Fruit fly (Drosophila melanogaster) whole organism, embryonic: ENCODE results near the gene CG10663.
A peak's percentile ranks its signal among the peaks of the same experiment; 100 is the strongest.

Experiments used
- Adf1 ChIP-seq: fragments of 200-800 bp; sonication (Bioruptor generic); IDR thresholded peaks from 2 replicates; pipeline ENCODE4 v1.3.6; 2022; ENCODE audit warnings: missing biosample characterization, missing genetic modification characterization
- Antp ChIP-seq: fragments of 200-800 bp; sonication (Bioruptor generic); optimal IDR thresholded peaks from 3 replicates; lab custom pipeline; 2016; ENCODE audit warnings: missing biosample characterization, missing genetic modification characterization
- CG11093 ChIP-seq: fragments of 200-800 bp; sonication (Bioruptor generic); IDR thresholded peaks from 3 replicates; pipeline ENCODE4 v1.3.6; 2022; ENCODE audit warnings: missing biosample characterization, missing genetic modification characterization
- CG11696 ChIP-seq: fragments of 200-800 bp; sonication (Bioruptor generic); IDR thresholded peaks from 2 replicates; pipeline ENCODE4 v1.3.6; 2022; ENCODE audit warnings: missing biosample characterization, missing genetic modification characterization
- CG11723 ChIP-seq: fragments of 200-800 bp; sonication (Bioruptor generic); optimal IDR thresholded peaks from 2 replicates; lab custom pipeline; 2017; ENCODE audit warnings: missing biosample characterization, mild to moderate bottlenecking, missing genetic modification characterization
- CG12071 ChIP-seq: fragments of 200-800 bp; sonication (Bioruptor generic); optimal IDR thresholded peaks from 3 replicates; lab custom pipeline; 2018; ENCODE audit warnings: missing biosample characterization, mild to moderate bottlenecking, missing genetic modification characterization
- CG12219 ChIP-seq: fragments of 200-800 bp; sonication (Bioruptor generic); optimal IDR thresholded peaks from 3 replicates; lab custom pipeline; 2018; ENCODE audit warnings: missing biosample characterization, mild to moderate bottlenecking, missing genetic modification characterization
- CG12659 ChIP-seq: fragments of 200-800 bp; sonication (Bioruptor generic); optimal IDR thresholded peaks from 3 replicates; lab custom pipeline; 2017; ENCODE audit warnings: mild to moderate bottlenecking, missing biosample characterization, missing genetic modification reagents, missing genetic modification characterization
- CG13775 ChIP-seq: fragments of 200-800 bp; sonication (Bioruptor generic); optimal IDR thresholded peaks from 3 replicates; lab custom pipeline; 2017; ENCODE audit warnings: missing biosample characterization, mild to moderate bottlenecking, missing genetic modification characterization
- CG15514 ChIP-seq: fragments of 200-800 bp; sonication (Bioruptor generic); optimal IDR thresholded peaks from 3 replicates; lab custom pipeline; 2017; ENCODE audit warnings: missing biosample characterization, missing genetic modification characterization, mild to moderate bottlenecking, moderate library complexity, missing genetic modification reagents
- CG17328 ChIP-seq: fragments of 200-800 bp; sonication (Bioruptor generic); IDR thresholded peaks from 2 replicates; pipeline ENCODE4 v1.3.6; 2022; ENCODE audit warnings: missing biosample characterization, missing genetic modification characterization
- CG30020 ChIP-seq: fragments of 200-800 bp; optimal IDR thresholded peaks from 2 replicates; lab custom pipeline; 2019; ENCODE audit warnings: missing biosample characterization, mild to moderate bottlenecking, missing genetic modification characterization, moderate library complexity
- CG3163 ChIP-seq: fragments of 200-800 bp; sonication (Bioruptor generic); optimal IDR thresholded peaks from 3 replicates; lab custom pipeline; 2016; ENCODE audit warnings: missing biosample characterization, missing genetic modification characterization
- CG33557 ChIP-seq: fragments of 200-800 bp; sonication (Bioruptor generic); optimal IDR thresholded peaks from 2 replicates; lab custom pipeline; 2019; ENCODE audit warnings: missing biosample characterization, mild to moderate bottlenecking, missing genetic modification characterization, moderate library complexity
- CG3847 ChIP-seq: fragments of 200-800 bp; sonication (Bioruptor generic); IDR thresholded peaks from 2 replicates; pipeline ENCODE4 v1.3.6; 2022; ENCODE audit warnings: missing biosample characterization, missing genetic modification characterization
- CG5245 ChIP-seq: fragments of 200-800 bp; sonication (Bioruptor generic); optimal IDR thresholded peaks from 3 replicates; lab custom pipeline; 2016; ENCODE audit warnings: missing biosample characterization, missing genetic modification characterization
- CG6683 ChIP-seq: fragments of 200-800 bp; sonication (Bioruptor generic); optimal IDR thresholded peaks from 2 replicates; lab custom pipeline; 2017; ENCODE audit warnings: missing biosample characterization, mild to moderate bottlenecking, missing genetic modification characterization, missing genetic modification reagents
- CG6854 ChIP-seq: fragments of 200-800 bp; sonication (Bioruptor generic); optimal IDR thresholded peaks from 3 replicates; lab custom pipeline; 2017; ENCODE audit warnings: missing biosample characterization, mild to moderate bottlenecking, missing genetic modification characterization
- CG7963 ChIP-seq: fragments of 200-800 bp; sonication (Bioruptor generic); IDR thresholded peaks from 3 replicates; pipeline ENCODE4 v1.3.6; 2022; ENCODE audit warnings: missing biosample characterization, missing genetic modification characterization; ENCODE audit not compliant: partially characterized antibody
- CG8765 ChIP-seq: fragments of 200-800 bp; sonication (Bioruptor generic); IDR thresholded peaks from 2 replicates; pipeline ENCODE4 v1.3.6; 2022; ENCODE audit warnings: missing biosample characterization, missing genetic modification characterization
- Chrac-16 ChIP-seq: fragments of 200-800 bp; sonication (Bioruptor generic); optimal IDR thresholded peaks from 3 replicates; lab custom pipeline; 2016; ENCODE audit warnings: missing biosample characterization, missing genetic modification characterization
- Dad ChIP-seq: fragments of 200-800 bp; sonication (Bioruptor generic); optimal IDR thresholded peaks from 3 replicates; lab custom pipeline; 2016; ENCODE audit warnings: missing biosample characterization, missing genetic modification characterization
- Dfd ChIP-seq, 2 experiments: fragments of >200 bp; optimal IDR thresholded peaks; 2 replicates each; lab custom pipeline; 2017; ENCODE audit warnings: missing biosample characterization in 2 of 2, missing genetic modification characterization in 2 of 2
- E2f1 ChIP-seq: fragments of 200-800 bp; sonication (Bioruptor generic); IDR thresholded peaks from 2 replicates; pipeline ENCODE4 v1.3.6; 2022; ENCODE audit warnings: missing biosample characterization, missing genetic modification characterization
- Hr39 ChIP-seq: fragments of >200 bp; optimal IDR thresholded peaks from 2 replicates; lab custom pipeline; 2017
- Lpt ChIP-seq: fragments of >200 bp; optimal IDR thresholded peaks from 2 replicates; lab custom pipeline; 2018; ENCODE audit warnings: missing biosample characterization, missing genetic modification characterization
- Med ChIP-seq: fragments of 200-800 bp; sonication (Bioruptor generic); peaks from one replicate; lab custom pipeline; 2016; ENCODE audit warnings: missing biosample characterization, missing genetic modification characterization, mild to moderate bottlenecking, inconsistent platforms, moderate library complexity
- Mrtf ChIP-seq: fragments of 200-800 bp; sonication (Bioruptor generic); IDR thresholded peaks from 3 replicates; pipeline ENCODE4 v1.3.6; 2022; ENCODE audit warnings: missing biosample characterization, missing genetic modification characterization
- TFAM ChIP-seq: fragments of 200-800 bp; sonication (Bioruptor generic); optimal IDR thresholded peaks from 2 replicates; lab custom pipeline; 2017; ENCODE audit warnings: missing biosample characterization, missing genetic modification characterization, inconsistent platforms
- ara ChIP-seq: fragments of 200-800 bp; sonication (Bioruptor generic); IDR thresholded peaks from 2 replicates; pipeline ENCODE4 v1.3.6; 2022; ENCODE audit warnings: missing biosample characterization, missing genetic modification characterization
- eve ChIP-seq, 2 experiments: fragments of >200 bp; optimal IDR thresholded peaks; 2 replicates each; lab custom pipeline; 2017; ENCODE audit warnings: missing biosample characterization in 2 of 2, missing genetic modification characterization in 2 of 2
- ewg ChIP-seq: fragments of 200-800 bp; sonication (Bioruptor generic); optimal IDR thresholded peaks from 3 replicates; lab custom pipeline; 2017; ENCODE audit warnings: mild to moderate bottlenecking, missing biosample characterization, missing genetic modification reagents, missing genetic modification characterization
- fd102C ChIP-seq: fragments of 200-800 bp; sonication (Bioruptor generic); optimal IDR thresholded peaks from 2 replicates; lab custom pipeline; 2018; ENCODE audit warnings: missing biosample characterization, mild to moderate bottlenecking, missing genetic modification characterization, moderate library complexity
- fu2 ChIP-seq: fragments of 200-800 bp; sonication (Bioruptor generic); optimal IDR thresholded peaks from 2 replicates; lab custom pipeline; 2016; ENCODE audit warnings: missing biosample characterization, missing genetic modification characterization
- gcm ChIP-seq: fragments of 200-800 bp; sonication (Bioruptor generic); optimal IDR thresholded peaks from 2 replicates; lab custom pipeline; 2019; ENCODE audit warnings: missing biosample characterization, mild to moderate bottlenecking, missing genetic modification characterization, moderate library complexity
- hb ChIP-seq: fragments of 200-800 bp; sonication (Bioruptor generic); IDR thresholded peaks from 3 replicates; pipeline ENCODE4 v1.3.6; 2022; ENCODE audit warnings: missing biosample characterization, missing genetic modification characterization; ENCODE audit not compliant: partially characterized antibody
- inv ChIP-seq: fragments of 200-800 bp; sonication (Bioruptor generic); IDR thresholded peaks from 2 replicates; pipeline ENCODE4 v1.3.6; 2022; ENCODE audit warnings: missing biosample characterization, missing genetic modification characterization; ENCODE audit not compliant: partially characterized antibody
- mirr ChIP-seq: fragments of 200-800 bp; sonication (Bioruptor generic); optimal IDR thresholded peaks from 3 replicates; lab custom pipeline; 2018; ENCODE audit warnings: missing biosample characterization, mild to moderate bottlenecking, missing genetic modification characterization
- mld ChIP-seq: fragments of 200-800 bp; sonication (Bioruptor generic); IDR thresholded peaks from 3 replicates; pipeline ENCODE4 v1.3.6; 2022; ENCODE audit warnings: missing biosample characterization, missing genetic modification characterization; ENCODE audit not compliant: partially characterized antibody
- nerfin-1 ChIP-seq: fragments of 200-800 bp; sonication (Bioruptor generic); optimal IDR thresholded peaks from 3 replicates; lab custom pipeline; 2019; ENCODE audit warnings: missing biosample characterization, mild to moderate bottlenecking, missing genetic modification characterization, moderate library complexity
- nerfin-2 ChIP-seq: fragments of 200-800 bp; sonication (Bioruptor generic); IDR thresholded peaks from 2 replicates; pipeline ENCODE4 v1.3.6; 2022; ENCODE audit warnings: missing biosample characterization, missing genetic modification characterization; ENCODE audit not compliant: partially characterized antibody
- pfk ChIP-seq: fragments of 200-800 bp; sonication (Bioruptor generic); optimal IDR thresholded peaks from 2 replicates; lab custom pipeline; 2018; ENCODE audit warnings: missing biosample characterization, mild to moderate bottlenecking, missing genetic modification characterization, moderate library complexity
- ranshi ChIP-seq: fragments of 200-800 bp; sonication (Bioruptor generic); IDR thresholded peaks from 2 replicates; pipeline ENCODE4 v1.3.6; 2022; ENCODE audit warnings: missing biosample characterization, missing genetic modification characterization
- repo ChIP-seq: fragments of 200-800 bp; sonication (Bioruptor generic); optimal IDR thresholded peaks from 2 replicates; lab custom pipeline; 2016; ENCODE audit warnings: missing biosample characterization, missing genetic modification characterization
- sd ChIP-seq: fragments of 200-800 bp; sonication (Bioruptor generic); optimal IDR thresholded peaks from 3 replicates; lab custom pipeline; 2018; ENCODE audit warnings: missing biosample characterization, mild to moderate bottlenecking, missing genetic modification characterization, moderate library complexity
- sisA ChIP-seq: fragments of 200-800 bp; sonication (Bioruptor generic); IDR thresholded peaks from 2 replicates; pipeline ENCODE4 v1.3.6; 2022; ENCODE audit warnings: missing biosample characterization, missing genetic modification characterization
- stwl ChIP-seq: fragments of 200-800 bp; sonication (Bioruptor generic); optimal IDR thresholded peaks from 3 replicates; lab custom pipeline; 2018; ENCODE audit warnings: missing biosample characterization, mild to moderate bottlenecking, missing genetic modification characterization, moderate library complexity
- tap ChIP-seq: fragments of 200-800 bp; optimal IDR thresholded peaks from 3 replicates; lab custom pipeline; 2019; ENCODE audit warnings: missing biosample characterization, mild to moderate bottlenecking, missing genetic modification characterization, moderate library complexity
- tio ChIP-seq: fragments of 200-800 bp; sonication (Bioruptor generic); optimal IDR thresholded peaks from 2 replicates; lab custom pipeline; 2017; ENCODE audit warnings: missing biosample characterization, missing genetic modification characterization, inconsistent platforms
- trh ChIP-seq: fragments of 200-800 bp; sonication (Bioruptor generic); optimal IDR thresholded peaks from 2 replicates; lab custom pipeline; 2016; ENCODE audit warnings: missing biosample characterization, missing genetic modification characterization

The CG10663 gene

dm6 chr3L:12490418-12491035, 5.7 kb upstream of the CG10663 start, which contains the start of gene CG10660 (continued):
- no peak for TF ChIP-seq fd102C (GFP tag; lab: Kevin White, UChicago)
- TF ChIP-seq Dfd (GFP tag; optimal IDR thresholded peaks at IDR 0.05; lab: Kevin White, UChicago): no peak
- peak; percentile 90 for TF ChIP-seq CG5245 (GFP tag; lab: Kevin White, UChicago)
- peak in 1 of 2 experiments; percentile 94 for TF ChIP-seq eve (GFP tag; optimal IDR thresholded peaks at IDR 0.05; lab: Kevin White, UChicago)
- peak; percentile 90 for TF ChIP-seq CG12219 (GFP tag; lab: Kevin White, UChicago)
- no peak for TF ChIP-seq Lpt (GFP tag; lab: Kevin White, UChicago)
- TF ChIP-seq Hr39: no peak
- TF ChIP-seq repo (GFP tag; lab: Kevin White, UChicago): peak; percentile 35
- TF ChIP-seq CG12071: peak; percentile 89
- TF ChIP-seq tio (GFP tag; lab: Kevin White, UChicago): peak; percentile 70
- peak; percentile 79 for TF ChIP-seq ewg (GFP tag; lab: Kevin White, UChicago)
- peak; percentile 70 for TF ChIP-seq nerfin-1 (tag; lab: Kevin White, UChicago)
- peak; percentile 78 for TF ChIP-seq ara (GFP tag; lab: Robert Waterston, UW)
- TF ChIP-seq sisA (GFP tag; lab: Robert Waterston, UW): peak; percentile 87
- TF ChIP-seq hb (GFP tag; lab: Robert Waterston, UW): no peak
- peak; percentile 89 for TF ChIP-seq gcm (GFP tag; lab: Kevin White, UChicago)
- peak; percentile 76 for TF ChIP-seq CG13775
- TF ChIP-seq CG3163 (GFP tag; lab: Kevin White, UChicago): peak; percentile 12
- TF ChIP-seq mld (GFP tag; lab: Robert Waterston, UW): no peak
- TF ChIP-seq fu2 (GFP tag; lab: Kevin White, UChicago): peak; percentile 50
- peak; percentile 52 for TF ChIP-seq CG33557
- peak; percentile 86 for TF ChIP-seq Mrtf (GFP tag; lab: Robert Waterston, UW)
- peak; percentile 47 for TF ChIP-seq Dad (GFP tag; lab: Kevin White, UChicago)
- TF ChIP-seq Med (GFP tag; lab: Kevin White, UChicago): peak; percentile 95
- TF ChIP-seq trh: peak; percentile 61
- TF ChIP-seq Antp (GFP tag; lab: Kevin White, UChicago): peak; percentile 56
- TF ChIP-seq CG8765 (GFP tag; lab: Robert Waterston, UW): peak; percentile 42; the same call in 1 of the 2 replicates
- TF ChIP-seq stwl (tag; lab: Kevin White, UChicago): no peak
- TF ChIP-seq CG6683 (GFP tag; lab: Kevin White, UChicago): peak; percentile 56
- TF ChIP-seq CG11723 (GFP tag; lab: Kevin White, UChicago): peak; percentile 70
- TF ChIP-seq TFAM: no peak
- TF ChIP-seq mirr: peak; percentile 13
- TF ChIP-seq Chrac-16: peak; percentile 74
- peak; percentile 98 for TF ChIP-seq CG11696 (GFP tag; lab: Robert Waterston, UW)
- TF ChIP-seq tap (tag; lab: Kevin White, UChicago): peak; percentile 90
- TF ChIP-seq pfk: no peak
- TF ChIP-seq CG6854 (GFP tag; lab: Kevin White, UChicago): peak; percentile 76
- peak; percentile 84 for TF ChIP-seq CG12659 (GFP tag; lab: Kevin White, UChicago)
- peak; percentile 72 for TF ChIP-seq CG3847 (GFP tag; lab: Robert Waterston, UW)
- TF ChIP-seq CG7963 (GFP tag; lab: Robert Waterston, UW): no peak
- TF ChIP-seq CG15514 (GFP tag; lab: Kevin White, UChicago): peak; percentile 49
- peak; percentile 93 for TF ChIP-seq CG17328 (GFP tag; lab: Robert Waterston, UW)
- TF ChIP-seq CG11093: peak; percentile 70; the same call in 2 of the 3 replicates
- peak; percentile 89 for TF ChIP-seq ranshi
- no peak for TF ChIP-seq inv (GFP tag; lab: Robert Waterston, UW)
- peak; percentile 81 for TF ChIP-seq E2f1 (GFP tag; lab: Robert Waterston, UW)
- peak; percentile 59 for TF ChIP-seq Adf1
- peak; percentile 32 for TF ChIP-seq CG30020 (tag; lab: Kevin White, UChicago)
- TF ChIP-seq nerfin-2: no peak
- TF ChIP-seq sd (tag; lab: Kevin White, UChicago): peak; percentile 23
